Fruit fly (Drosophila melanogaster): ENCODE data around the gene Cmpk.
A peak's percentile ranks its signal among the peaks of the same experiment; 100 is the strongest.

Gene Cmpk

dm6 chr3R:26056381-26056780, 1.1 kb upstream of the Cmpk start, which contains the start of the genes Sld5 and CG14543 (continued):
- TF ChIP-seq CG3407 (GFP tag; optimal IDR thresholded peaks at IDR 0.05) (no peak), gfzf (GFP tag; optimal IDR thresholded peaks at IDR 0.05) (no peak), hb (GFP tag; IDR thresholded peaks at IDR 0.05; ENCODE audit: partially characterized antibody) (no peak), CG5180 (GFP tag; optimal IDR thresholded peaks at IDR 0.05) (no peak), CG1233 (GFP tag; optimal IDR thresholded peaks at IDR 0.05) (no peak), MESR4 (GFP tag; optimal IDR thresholded peaks at IDR 0.05) (peak; percentile 49), disco-r (GFP tag; optimal IDR thresholded peaks at IDR 0.05) (no peak), pita (GFP tag; optimal IDR thresholded peaks at IDR 0.05) (no peak), yki (optimal IDR thresholded peaks at IDR 0.05) (no peak), crc (GFP tag; optimal IDR thresholded peaks at IDR 0.05) (no peak), C15 (GFP tag; IDR thresholded peaks at IDR 0.05) (no peak), CG15011 (GFP tag; optimal IDR thresholded peaks at IDR 0.05) (no peak), dysf (GFP tag; IDR thresholded peaks at IDR 0.05) (peak; percentile 54; the same call in 2 of the 3 replicates), kay (GFP tag; optimal IDR thresholded peaks at IDR 0.05) (no peak), CG6765 (GFP tag; optimal IDR thresholded peaks at IDR 0.05) (no peak), CG4282 (GFP tag; optimal IDR thresholded peaks at IDR 0.05) (no peak), Mes4 (GFP tag; optimal IDR thresholded peaks at IDR 0.05) (peak; percentile 12), CG12769 (tag; optimal IDR thresholded peaks at IDR 0.05) (peak; percentile 17), fd96Cb (tag; optimal IDR thresholded peaks at IDR 0.05) (no peak), pros (GFP tag; optimal IDR thresholded peaks at IDR 0.05) (no peak), sqz (GFP tag; optimal IDR thresholded peaks at IDR 0.05) (no peak), HLHmδ (GFP tag; optimal IDR thresholded peaks at IDR 0.05) (no peak), odd (GFP tag; optimal IDR thresholded peaks at IDR 0.05) (no peak), ssp (GFP tag; IDR thresholded peaks at IDR 0.05) (no peak), Ravus (GFP tag; IDR thresholded peaks at IDR 0.05) (no peak), bcd (GFP tag; optimal IDR thresholded peaks at IDR 0.05) (peak; percentile 6), vvl (GFP tag; IDR thresholded peaks at IDR 0.05) (no peak; the same call in 1 of the 2 replicates), Fer2 (tag; optimal IDR thresholded peaks at IDR 0.05) (no peak), Max (GFP tag; optimal IDR thresholded peaks at IDR 0.05) (no peak), CG13123 (GFP tag; optimal IDR thresholded peaks at IDR 0.05) (no peak), CG5953 (GFP tag; IDR thresholded peaks at IDR 0.05) (no peak), CG14710 (tag; optimal IDR thresholded peaks at IDR 0.05) (peak; percentile 13), Hand (GFP tag; optimal IDR thresholded peaks at IDR 0.05) (no peak), unc-4 (GFP tag; IDR thresholded peaks at IDR 0.05; ENCODE audit: partially characterized antibody) (0 out of 2 replicates have a peak, but pooled peaks have one; percentile 25), Hr39 (optimal IDR thresholded peaks at IDR 0.05) (no peak), lmd (GFP tag; IDR thresholded peaks at IDR 0.05) (no peak), gro (GFP tag; optimal IDR thresholded peaks at IDR 0.05) (peak; percentile 80), CG33213 (GFP tag; optimal IDR thresholded peaks at IDR 0.05) (peak; percentile 42), CG2129 (GFP tag; IDR thresholded peaks at IDR 0.05; ENCODE audit: partially characterized antibody) (no peak), ewg (GFP tag; optimal IDR thresholded peaks at IDR 0.05) (peak; percentile 10), CG6175 (GFP tag; IDR thresholded peaks at IDR 0.05) (no peak), CG7963 (GFP tag; IDR thresholded peaks at IDR 0.05; ENCODE audit: partially characterized antibody) (no peak), Ptx1 (GFP tag; IDR thresholded peaks at IDR 0.05) (no peak), Dref (GFP tag; IDR thresholded peaks at IDR 0.05) (peak; percentile 73), Blimp-1 (GFP tag; optimal IDR thresholded peaks at IDR 0.05) (no peak), Xbp1 (GFP tag; optimal IDR thresholded peaks at IDR 0.05) (peak; percentile 27), vfl (GFP tag; optimal IDR thresholded peaks at IDR 0.05) (no peak), Deaf1 (tag; optimal IDR thresholded peaks at IDR 0.05) (no peak), CHES-1-like (GFP tag; optimal IDR thresholded peaks at IDR 0.05) (peak; percentile 58), CG17568 (GFP tag; optimal IDR thresholded peaks at IDR 0.05) (no peak), eyg (GFP tag; optimal IDR thresholded peaks at IDR 0.05) (no peak), HmgD (GFP tag; optimal IDR thresholded peaks at IDR 0.05) (no peak), CTCF (GFP tag; optimal IDR thresholded peaks at IDR 0.05) (no peak)

All from whole organism, embryonic.